Worm (Caenorhabditis elegans): ENCODE results near the gene C06A6.2.
A peak's percentile ranks its signal among the peaks of the same experiment; 100 is the strongest.

The C06A6.2 gene

DNA sequence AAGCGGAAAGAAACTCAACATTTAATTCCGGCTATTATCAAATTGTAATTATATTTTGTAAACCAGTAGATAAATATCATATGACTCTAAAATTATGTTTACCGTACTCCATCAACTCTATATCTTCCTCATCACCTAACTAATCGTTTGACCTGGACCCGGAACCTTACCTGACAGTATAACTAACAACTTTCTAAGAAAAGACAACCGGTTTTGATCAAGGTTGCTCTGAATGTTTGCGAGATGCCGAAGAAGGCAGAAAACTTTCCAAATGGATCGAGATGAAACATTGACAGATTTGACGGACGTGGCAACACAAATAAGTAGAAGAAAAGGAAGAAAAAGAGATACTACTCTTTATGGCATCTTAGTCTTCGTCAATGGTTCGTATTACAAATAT is 21.8 kb upstream of the C06A6.2 start:
- no peak for TF ChIP-seq nhr-25 (tag; optimal IDR thresholded peaks at IDR 0.05; ENCODE audit: borderline replicate concordance, insufficient read depth)
- TF ChIP-seq T26A8.4 (GFP tag; IDR thresholded peaks at IDR 0.05): no peak
- TF ChIP-seq F10B5.3 (tag; optimal IDR thresholded peaks at IDR 0.05): no peak
- TF ChIP-seq daf-8 (GFP tag; IDR thresholded peaks at IDR 0.05): no peak
- TF ChIP-seq zip-11 (GFP tag; IDR thresholded peaks at IDR 0.05): no peak
- TF ChIP-seq cey-2 (tag; optimal IDR thresholded peaks at IDR 0.05; ENCODE audit: borderline replicate concordance, insufficient read depth): no peak
- TF ChIP-seq ZK546.5 (tag; optimal IDR thresholded peaks at IDR 0.05): no peak

DNA sequence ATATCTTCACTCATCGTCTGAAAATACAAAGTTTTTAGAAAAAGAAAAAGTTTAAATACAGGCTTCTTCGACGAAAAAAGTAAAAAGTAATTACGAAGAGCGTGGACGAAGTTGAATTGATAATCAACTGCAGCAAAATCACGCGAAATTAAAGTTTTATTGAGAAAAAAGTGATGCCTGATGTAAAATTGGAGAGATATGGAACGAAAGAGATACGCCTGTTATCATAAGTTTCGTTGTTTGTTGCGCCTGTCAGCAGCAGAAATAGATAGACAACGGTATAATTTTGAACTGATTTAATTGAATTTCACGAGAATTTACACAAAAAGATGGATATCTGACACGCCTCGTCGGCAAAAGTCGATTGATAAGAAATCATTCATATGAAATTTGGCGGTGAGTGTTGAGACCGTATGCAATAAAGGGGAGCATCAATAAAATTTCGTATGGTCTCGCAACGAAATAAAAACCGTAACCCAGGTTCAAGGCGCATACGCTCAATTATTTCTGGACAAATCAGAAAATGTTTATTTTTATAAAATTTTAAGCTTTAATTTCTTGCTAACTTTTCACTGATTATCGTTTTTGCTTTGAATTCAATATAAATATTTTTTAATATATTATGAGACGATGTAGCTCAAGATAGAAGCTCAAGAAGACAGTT is 17.0 kb upstream of the C06A6.2 start, which contains the start of gene C06A6.4:
C06A6.4 (minus strand) TSS at position 24 of the 664 bp plus-strand sequence.
- no peak for TF ChIP-seq D1046.2 (GFP tag; IDR thresholded peaks at IDR 0.05)
- peak; percentile 25 for TF ChIP-seq mxl-3 (GFP tag; optimal IDR thresholded peaks at IDR 0.05)
- TF ChIP-seq saeg-2 (GFP tag; IDR thresholded peaks at IDR 0.05): no peak
- TF ChIP-seq pqm-1 (tag; optimal IDR thresholded peaks at IDR 0.05): peak; percentile 33
- TF ChIP-seq aha-1 (tag): no peak
- TF ChIP-seq unc-39 (tag; optimal IDR thresholded peaks at IDR 0.05): no peak
- no peak for TF ChIP-seq Y5F2A.4 (GFP tag; optimal IDR thresholded peaks at IDR 0.05)
- TF ChIP-seq madf-5 (GFP tag; IDR thresholded peaks at IDR 0.05): no peak
- no peak for TF ChIP-seq ZK337.2 (GFP tag; IDR thresholded peaks at IDR 0.05)
- no peak for TF ChIP-seq egl-27 (tag; optimal IDR thresholded peaks at IDR 0.05)
- TF ChIP-seq ceh-62 (tag; optimal IDR thresholded peaks at IDR 0.05): no peak
- TF ChIP-seq ama-1 (optimal IDR thresholded peaks at IDR 0.05): no peak
- TF ChIP-seq lsy-2 (tag; optimal IDR thresholded peaks at IDR 0.05): peak in 1 of 2 experiments; percentile 27
- TF ChIP-seq Y48G9A.11 (GFP tag; IDR thresholded peaks at IDR 0.05): no peak
- peak in 1 of 2 experiments; percentile 42 for TF ChIP-seq unc-62 (GFP tag; optimal IDR thresholded peaks at IDR 0.05 in 1 of 2)
- TF ChIP-seq unc-62 (tag; optimal IDR thresholded peaks at IDR 0.05): no peak
- TF ChIP-seq snpc-1.2 (GFP tag; IDR thresholded peaks at IDR 0.05): no peak
- TF ChIP-seq nhr-28 (tag; optimal IDR thresholded peaks at IDR 0.05): peak; percentile 2
- TF ChIP-seq unc-130 (GFP tag; optimal IDR thresholded peaks at IDR 0.05): peak; percentile 12
- TF ChIP-seq snpc-4 (tag; optimal IDR thresholded peaks at IDR 0.05): no peak
- TF ChIP-seq fkh-10 (GFP tag; optimal IDR thresholded peaks at IDR 0.05): no peak
- no peak for TF ChIP-seq daf-8 (GFP tag; IDR thresholded peaks at IDR 0.05)
- no peak for TF ChIP-seq hif-1 (tag; optimal IDR thresholded peaks at IDR 0.05)
- peak; percentile 61 for TF ChIP-seq hlh-30 (tag; optimal IDR thresholded peaks at IDR 0.05; ENCODE audit: insufficient read depth)
- no peak for TF ChIP-seq F37D6.2 (tag; optimal IDR thresholded peaks at IDR 0.05)
- TF ChIP-seq spr-1 (tag; optimal IDR thresholded peaks at IDR 0.05): no peak
- TF ChIP-seq nhr-111 (GFP tag; optimal IDR thresholded peaks at IDR 0.05): no peak
- peak; percentile 60 for TF ChIP-seq hlh-11 (tag; optimal IDR thresholded peaks at IDR 0.05)
- no peak for TF ChIP-seq ceh-20 (GFP tag; IDR thresholded peaks at IDR 0.05)
- TF ChIP-seq arid-1 (GFP tag; conservative IDR thresholded peaks at IDR 0.05): no peak
- no peak for TF ChIP-seq ceh-28 (tag; optimal IDR thresholded peaks at IDR 0.05)
- no peak for TF ChIP-seq rbr-2 (tag; optimal IDR thresholded peaks at IDR 0.05)
- no peak for TF ChIP-seq F44E2.7 (GFP tag; IDR thresholded peaks at IDR 0.05)
- TF ChIP-seq gei-8 (GFP tag; optimal IDR thresholded peaks at IDR 0.05): no peak
- TF ChIP-seq nhr-6 (tag; optimal IDR thresholded peaks at IDR 0.05): no peak
- TF ChIP-seq vab-7 (GFP tag; IDR thresholded peaks at IDR 0.05): no peak
- TF ChIP-seq R02D3.7 (tag; optimal IDR thresholded peaks at IDR 0.05): no peak
- TF ChIP-seq F10B5.3 (tag; optimal IDR thresholded peaks at IDR 0.05): no peak
- TF ChIP-seq mdt-29 (GFP tag; IDR thresholded peaks at IDR 0.05): no peak
- TF ChIP-seq nhr-102 (tag; optimal IDR thresholded peaks at IDR 0.05): no peak
- no peak for TF ChIP-seq aly-2 (tag; optimal IDR thresholded peaks at IDR 0.05)
- no peak for TF ChIP-seq daf-16 (GFP tag; optimal IDR thresholded peaks at IDR 0.05)
- peak; percentile 54 for TF ChIP-seq daf-16 (tag; optimal IDR thresholded peaks at IDR 0.05)
- peak; percentile 10 for TF ChIP-seq mes-2 (tag; optimal IDR thresholded peaks at IDR 0.05; ENCODE audit: poor library complexity, severe bottlenecking)

Measured in whole organism, L4 larva.